Worm (Caenorhabditis elegans) whole organism, L1 larva: ENCODE data around the gene nduf-11.
A peak's percentile ranks its signal among the peaks of the same experiment; 100 is the strongest.

Experiments
- F16B12.6 ChIP-seq: fragments of 150-350 bp; optimal IDR thresholded peaks from 2 replicates; lab custom pipeline; 2014; ENCODE audit warnings: missing biosample characterization, missing genetic modification characterization
- aha-1 ChIP-seq: fragments of 150-350 bp; optimal IDR thresholded peaks from 2 replicates; lab custom pipeline; 2014; ENCODE audit warnings: missing biosample characterization, missing genetic modification characterization
- alr-1 ChIP-seq: fragments of 200-800 bp; sonication (Bioruptor generic); optimal IDR thresholded peaks from 2 replicates; lab custom pipeline; 2018; ENCODE audit warnings: borderline replicate concordance, mild to moderate bottlenecking, missing genetic modification characterization, missing compliant biosample characterization
- blmp-1 ChIP-seq: fragments of 150-350 bp; optimal IDR thresholded peaks from 2 replicates; lab custom pipeline; 2014; ENCODE audit warnings: missing biosample characterization, missing genetic modification characterization
- ceh-82 ChIP-seq, 3 experiments: fragments of 150-350 bp in 1 of 3; sonication (generic microtip) in 2 of 3; optimal IDR thresholded peaks; 2 replicates each; lab custom pipeline; 2014 to 2017; ENCODE audit warnings: missing biosample characterization in 3 of 3, missing genetic modification characterization in 3 of 3
- ces-1 ChIP-seq: fragments of 150-350 bp; optimal IDR thresholded peaks from 2 replicates; lab custom pipeline; 2014; ENCODE audit warnings: missing biosample characterization, missing genetic modification reagents, missing genetic modification characterization
- dpl-1 ChIP-seq, 3 experiments: fragments of 150-350 bp in 2 of 3; sonication (generic microtip) in 1 of 3; optimal IDR thresholded peaks; 2 replicates each; lab custom pipeline; 2014 to 2017; ENCODE audit warnings: missing biosample characterization in 3 of 3, missing genetic modification characterization in 3 of 3, missing genetic modification reagents in 3 of 3
- dsc-1 ChIP-seq: sonication (generic microtip); optimal IDR thresholded peaks from 2 replicates; lab custom pipeline; 2016; ENCODE audit warnings: mild to moderate bottlenecking, missing genetic modification characterization, missing compliant biosample characterization
- efl-1 ChIP-seq, 4 experiments: fragments of 150-350 bp; optimal IDR thresholded peaks in 3 of 4; peaks in 1 of 4; 1 replicate in 1 of 4; 2 replicates in 3 of 4; lab custom pipeline; 2014; ENCODE audit warnings: missing biosample characterization in 2 of 4, missing genetic modification characterization in 2 of 4, missing genetic modification reagents in 2 of 4
- egl-27 ChIP-seq, 2 experiments: fragments of 150-350 bp in 1 of 2; sonication (generic microtip); optimal IDR thresholded peaks; 3 replicates each; lab custom pipeline; 2017 to 2018; ENCODE audit warnings: missing biosample characterization in 2 of 2, missing genetic modification characterization in 2 of 2, missing genetic modification reagents in 2 of 2
- elt-3 ChIP-seq, 6 experiments: fragments of 150-350 bp in 1 of 6; sonication (generic microtip); optimal IDR thresholded peaks; 2 replicates each; lab custom pipeline; 2017 to 2018; ENCODE audit warnings: missing biosample characterization in 6 of 6, missing genetic modification characterization in 6 of 6, inconsistent platforms in 1 of 6
- fkh-8 ChIP-seq: sonication (generic microtip); optimal IDR thresholded peaks from 2 replicates; lab custom pipeline; 2016; ENCODE audit warnings: mild to moderate bottlenecking, missing genetic modification characterization, missing compliant biosample characterization
- grh-1 ChIP-seq: fragments of 200-800 bp; sonication (Bioruptor generic); IDR thresholded peaks from 2 replicates; pipeline ENCODE4 v1.3.6; 2022; ENCODE audit warnings: missing genetic modification reagents, missing genetic modification characterization, missing compliant biosample characterization
- hlh-4 ChIP-seq: sonication (generic microtip); optimal IDR thresholded peaks from 2 replicates; lab custom pipeline; 2016; ENCODE audit warnings: mild to moderate bottlenecking, missing genetic modification characterization, missing compliant biosample characterization
- hpl-2 ChIP-seq: fragments of 150-350 bp; optimal IDR thresholded peaks from 2 replicates; lab custom pipeline; 2014; ENCODE audit warnings: missing biosample characterization, missing genetic modification reagents, missing genetic modification characterization
- irx-1 ChIP-seq: sonication (generic microtip); optimal IDR thresholded peaks from 2 replicates; lab custom pipeline; 2016; ENCODE audit warnings: missing genetic modification characterization, missing compliant biosample characterization
- jun-1 ChIP-seq: fragments of 150-350 bp; optimal IDR thresholded peaks from 2 replicates; lab custom pipeline; 2014; ENCODE audit warnings: missing biosample characterization, missing genetic modification reagents, missing genetic modification characterization
- lin-13 ChIP-seq: fragments of 150-350 bp; optimal IDR thresholded peaks from 2 replicates; lab custom pipeline; 2014; ENCODE audit warnings: missing biosample characterization, missing genetic modification reagents, missing genetic modification characterization
- lin-14 ChIP-seq: fragments of 200-800 bp; sonication (Bioruptor generic); optimal IDR thresholded peaks from 2 replicates; lab custom pipeline; 2018; ENCODE audit warnings: mild to moderate bottlenecking, missing genetic modification characterization, moderate library complexity, missing compliant biosample characterization
- lin-35 ChIP-seq, 2 experiments: fragments of 150-350 bp; optimal IDR thresholded peaks; 2 replicates each; lab custom pipeline; 2014; ENCODE audit warnings: missing biosample characterization in 2 of 2, missing genetic modification characterization in 2 of 2, missing genetic modification reagents in 2 of 2
- mdl-1 ChIP-seq, 2 experiments: fragments of 150-350 bp; optimal IDR thresholded peaks; 2 replicates each; lab custom pipeline; 2014 to 2017; ENCODE audit warnings: missing biosample characterization in 2 of 2, missing genetic modification characterization in 2 of 2, inconsistent platforms in 1 of 2
- nhr-11 ChIP-seq: fragments of 150-350 bp; optimal IDR thresholded peaks from 2 replicates; lab custom pipeline; 2014; ENCODE audit warnings: missing biosample characterization, missing genetic modification characterization
- nhr-19 ChIP-seq: fragments of 200-800 bp; sonication (Bioruptor generic); conservative IDR thresholded peaks from 2 replicates; pipeline ENCODE4 v1.3.6; 2022; ENCODE audit warnings: missing genetic modification characterization, missing compliant biosample characterization
- nhr-71 ChIP-seq: sonication (generic microtip); optimal IDR thresholded peaks from 2 replicates; lab custom pipeline; 2016; ENCODE audit warnings: mild to moderate bottlenecking, missing genetic modification characterization, moderate library complexity, missing compliant biosample characterization
- nhr-77 ChIP-seq: fragments of 150-350 bp; optimal IDR thresholded peaks from 2 replicates; lab custom pipeline; 2014; ENCODE audit warnings: missing biosample characterization, missing genetic modification characterization
- nhr-85 ChIP-seq: sonication (generic microtip); peaks from one replicate; lab custom pipeline; 2016; ENCODE audit warnings: missing genetic modification characterization, inconsistent platforms, missing compliant biosample characterization
- nhr-90 ChIP-seq: sonication (generic microtip); optimal IDR thresholded peaks from 2 replicates; lab custom pipeline; 2016; ENCODE audit warnings: mild to moderate bottlenecking, missing genetic modification characterization, missing compliant biosample characterization; ENCODE audit not compliant: poor library complexity
- pqm-1 ChIP-seq: sonication (generic microtip); optimal IDR thresholded peaks from 3 replicates; lab custom pipeline; 2017; ENCODE audit warnings: missing biosample characterization, missing genetic modification characterization
- skn-1 ChIP-seq: fragments of 150-350 bp; optimal IDR thresholded peaks from 2 replicates; lab custom pipeline; 2014; ENCODE audit warnings: missing biosample characterization, missing genetic modification characterization
- snpc-4 ChIP-seq: fragments of 150-350 bp; optimal IDR thresholded peaks from 2 replicates; lab custom pipeline; 2014; ENCODE audit warnings: missing biosample characterization, missing genetic modification characterization
- sox-4 ChIP-seq: sonication (generic microtip); optimal IDR thresholded peaks from 2 replicates; lab custom pipeline; 2016; ENCODE audit warnings: missing genetic modification characterization, missing compliant biosample characterization
- sptf-1 ChIP-seq: fragments of 150-350 bp; optimal IDR thresholded peaks from 2 replicates; lab custom pipeline; 2014; ENCODE audit warnings: missing biosample characterization, missing genetic modification characterization
- sup-37 ChIP-seq: fragments of 200-800 bp; sonication (Bioruptor generic); optimal IDR thresholded peaks from 2 replicates; lab custom pipeline; 2018; ENCODE audit warnings: mild to moderate bottlenecking, missing genetic modification characterization, missing compliant biosample characterization
- swsn-7 ChIP-seq: sonication (generic microtip); optimal IDR thresholded peaks from 2 replicates; lab custom pipeline; 2016; ENCODE audit warnings: missing genetic modification characterization, missing compliant biosample characterization
- tbx-2 ChIP-seq: sonication (generic microtip); optimal IDR thresholded peaks from 2 replicates; lab custom pipeline; 2016; ENCODE audit warnings: missing genetic modification characterization, missing compliant biosample characterization
- tlp-1 ChIP-seq: fragments of 150-350 bp; optimal IDR thresholded peaks from 2 replicates; lab custom pipeline; 2014; ENCODE audit warnings: missing biosample characterization, missing genetic modification characterization
- unc-30 ChIP-seq: sonication (generic microtip); optimal IDR thresholded peaks from 2 replicates; lab custom pipeline; 2017; ENCODE audit warnings: missing biosample characterization, missing genetic modification characterization
- unc-62 ChIP-seq: fragments of 150-350 bp; optimal IDR thresholded peaks from 2 replicates; lab custom pipeline; 2014; ENCODE audit warnings: missing biosample characterization, missing genetic modification reagents, missing genetic modification characterization
- vab-15 ChIP-seq: sonication (generic microtip); optimal IDR thresholded peaks from 2 replicates; lab custom pipeline; 2017; ENCODE audit warnings: missing genotype, mild to moderate bottlenecking, missing genetic modification characterization, missing compliant biosample characterization
- zip-4 ChIP-seq: fragments of 200-800 bp; sonication (Bioruptor generic); optimal IDR thresholded peaks from 2 replicates; lab custom pipeline; 2018; ENCODE audit warnings: mild to moderate bottlenecking, missing genetic modification characterization, moderate library complexity, missing compliant biosample characterization
- ztf-4 ChIP-seq: fragments of 150-350 bp; optimal IDR thresholded peaks from 2 replicates; lab custom pipeline; 2014; ENCODE audit warnings: missing biosample characterization, missing genetic modification characterization

The nduf-11 gene

DNA sequence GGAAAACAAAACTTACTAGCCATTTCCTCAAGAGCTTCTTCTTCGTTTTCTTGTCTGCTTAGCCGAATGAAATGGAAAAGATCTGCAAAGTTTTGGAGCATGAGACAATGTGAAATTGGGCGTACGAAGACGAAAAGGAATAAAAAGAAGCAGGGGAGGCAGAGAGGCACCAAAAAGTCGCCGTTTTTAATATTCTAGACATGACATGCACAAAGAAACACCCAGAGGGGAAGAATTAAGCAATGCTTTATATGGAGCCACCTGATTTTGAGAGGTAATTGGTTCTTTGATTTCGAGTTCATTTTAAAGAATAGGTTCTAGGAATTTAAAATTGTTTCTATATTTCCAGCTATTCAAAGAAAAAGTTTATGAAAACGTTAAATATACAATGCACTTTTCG is 31.3 kb downstream of the nduf-11 start, which contains the start of gene T24F1.4:
T24F1.4 (minus strand) TSS at position 101 of the 400 bp plus-strand sequence.
- TF ChIP-seq nhr-71 (peak; percentile 40), mdl-1 (tag; optimal IDR thresholded peaks at IDR 0.05; lab: Kevin White, UChicago) (no peak), fkh-8 (tag; lab: Kevin White, UChicago) (peak; percentile 44), zip-4 (GFP tag; lab: Kevin White, UChicago) (no peak), vab-15 (tag; lab: Kevin White, UChicago) (no peak), lin-14 (peak; percentile 21)

DNA sequence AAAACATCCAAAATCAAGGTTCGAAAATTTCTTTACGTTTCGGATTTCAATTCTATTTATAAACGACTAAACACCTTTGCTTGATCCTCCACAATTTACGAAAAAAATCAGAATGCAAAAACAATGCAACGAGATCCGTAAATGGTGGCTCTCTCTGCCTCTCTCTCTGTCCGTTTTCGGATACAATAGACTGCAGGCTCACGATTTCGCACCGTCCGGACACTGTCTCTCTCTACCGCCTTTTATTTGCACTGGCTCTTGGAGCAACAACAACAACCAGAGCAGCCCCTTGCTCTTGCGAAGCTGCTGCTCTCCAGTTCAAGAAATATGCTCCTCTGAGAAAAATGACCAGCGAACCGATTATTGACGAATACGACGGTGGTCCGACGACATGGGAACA is 33.2 kb downstream of the nduf-11 start, which contains the start of gene T24F1.7:
T24F1.7 (plus strand) TSS at position 301 of the 400 bp plus-strand sequence.
- TF ChIP-seq dpl-1 (GFP tag; optimal IDR thresholded peaks at IDR 0.05; lab: Kevin White, UChicago) (no peak), grh-1 (GFP tag; lab: Robert Waterston, UW) (no peak), pqm-1 (tag; lab: Kevin White, UChicago) (no peak), nhr-71 (no peak), alr-1 (tag; lab: Kevin White, UChicago) (no peak)
- TF ChIP-seq, all 84 proteins: peak for 0

DNA sequence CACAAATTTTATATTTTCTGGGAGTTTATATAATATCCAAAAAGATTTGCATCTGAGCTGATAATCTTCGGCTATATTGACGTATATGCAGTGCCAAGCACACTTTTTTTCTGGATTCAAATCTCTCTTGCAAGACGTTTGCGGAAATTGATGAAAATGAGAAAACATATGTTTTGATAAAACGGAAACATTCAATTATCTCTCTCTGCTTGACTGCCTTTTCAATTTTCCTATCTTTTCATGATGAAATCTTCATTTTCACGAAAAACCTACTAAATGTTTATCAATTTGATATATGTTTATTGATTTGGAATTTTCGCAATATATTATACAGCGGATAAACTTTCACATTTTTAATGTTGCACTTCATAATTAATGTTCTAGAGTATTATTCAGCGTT is 37.5 kb downstream of the nduf-11 start:
- TF ChIP-seq nhr-85: peak; percentile 61
- peak; percentile 70 for TF ChIP-seq blmp-1 (tag; lab: Kevin White, UChicago)
- peak; percentile 44 for TF ChIP-seq dsc-1 (tag; lab: Kevin White, UChicago)
- TF ChIP-seq hpl-2 (GFP tag; lab: Kevin White, UChicago): no peak
- no peak for TF ChIP-seq tlp-1 (tag; lab: Kevin White, UChicago)
- peak; percentile 34 for TF ChIP-seq lin-14

- TF ChIP-seq efl-1 (optimal IDR thresholded peaks at IDR 0.05; lab: Kevin White, UChicago) (no peak), efl-1 (GFP tag; optimal IDR thresholded peaks at IDR 0.05 in 1 of 2; lab: Kevin White, UChicago) (peak in 1 of 2 experiments; percentile 73), lin-35 (GFP tag; optimal IDR thresholded peaks at IDR 0.05; lab: Kevin White, UChicago) (peak in 1 of 2 experiments; percentile 43), lin-14 (peak; percentile 29), nhr-85 (peak; percentile 77), elt-3 (tag; optimal IDR thresholded peaks at IDR 0.05; lab: Kevin White, UChicago) (peak in 1 of 6 experiments; percentile 39), mdl-1 (tag; optimal IDR thresholded peaks at IDR 0.05; lab: Kevin White, UChicago) (peak in 1 of 2 experiments; percentile 10), blmp-1 (tag; lab: Kevin White, UChicago) (peak; percentile 94), nhr-19 (GFP tag; lab: Robert Waterston, UW) (no peak), sox-4 (no peak)
Observed at ce11 chrII:11307332-11307731, 38.1 kb downstream of the nduf-11 start.

ce11 chrII:11305627-11306449 is 39.6 kb downstream of the nduf-11 start, which contains the start of gene rsf-1:
Gene rsf-1 (plus strand): TSS chrII:11306399.
- TF ChIP-seq nhr-11 (tag; lab: Kevin White, UChicago): no peak
- no peak for TF ChIP-seq lin-13
- no peak for TF ChIP-seq F16B12.6 (tag; lab: Kevin White, UChicago)
- TF ChIP-seq skn-1: peak; percentile 24
- peak; percentile 0 to 9 for TF ChIP-seq lin-35 (GFP tag; optimal IDR thresholded peaks at IDR 0.05; lab: Kevin White, UChicago)
- peak; percentile 15 for TF ChIP-seq tbx-2 (tag; lab: Kevin White, UChicago)
- no peak for TF ChIP-seq unc-62 (GFP tag; lab: Kevin White, UChicago)
- TF ChIP-seq unc-30 (tag; lab: Kevin White, UChicago): no peak
- TF ChIP-seq blmp-1 (tag; lab: Kevin White, UChicago): no peak
- TF ChIP-seq tlp-1 (tag; lab: Kevin White, UChicago): no peak
- TF ChIP-seq ces-1: no peak
- TF ChIP-seq ztf-4: no peak
- TF ChIP-seq egl-27 (tag; optimal IDR thresholded peaks at IDR 0.05; lab: Kevin White, UChicago): no peak
- no peak for TF ChIP-seq jun-1 (tag; lab: Kevin White, UChicago)
- TF ChIP-seq sox-4: no peak
- no peak for TF ChIP-seq elt-3 (tag; optimal IDR thresholded peaks at IDR 0.05; lab: Kevin White, UChicago)
- TF ChIP-seq nhr-90 (tag; lab: Kevin White, UChicago): no peak
- no peak for TF ChIP-seq snpc-4 (tag; lab: Kevin White, UChicago)
- TF ChIP-seq hlh-4 (tag; lab: Kevin White, UChicago): no peak
- TF ChIP-seq aha-1 (tag; lab: Kevin White, UChicago): no peak
- peak; percentile 57 for TF ChIP-seq lin-14
- TF ChIP-seq irx-1 (tag; lab: Kevin White, UChicago): no peak
- TF ChIP-seq sup-37 (GFP tag; lab: Kevin White, UChicago): no peak
- TF ChIP-seq swsn-7 (tag; lab: Kevin White, UChicago): peak; percentile 25
- TF ChIP-seq sptf-1 (tag; lab: Kevin White, UChicago): no peak
- TF ChIP-seq nhr-77 (tag; lab: Kevin White, UChicago): no peak
- peak in 1 of 3 experiments; percentile 21 for TF ChIP-seq ceh-82 (tag; optimal IDR thresholded peaks at IDR 0.05; lab: Kevin White, UChicago)
